Worm (Caenorhabditis elegans) whole organism, L1 larva: ENCODE measurements around the gene ttr-7.

Source experiments
- lin-13 ChIP-seq: fragments of 150-350 bp; optimal IDR thresholded peaks from 2 replicates; lab custom pipeline; 2014; ENCODE audit warnings: missing biosample characterization, missing genetic modification reagents, missing genetic modification characterization
- lin-14 ChIP-seq: fragments of 200-800 bp; sonication (Bioruptor generic); optimal IDR thresholded peaks from 2 replicates; lab custom pipeline; 2018; ENCODE audit warnings: mild to moderate bottlenecking, missing genetic modification characterization, moderate library complexity, missing compliant biosample characterization
- unc-62 ChIP-seq: fragments of 150-350 bp; optimal IDR thresholded peaks from 2 replicates; lab custom pipeline; 2014; ENCODE audit warnings: missing biosample characterization, missing genetic modification reagents, missing genetic modification characterization

ce11 chrIII:640198-640803 is 34.5 kb downstream of the ttr-7 start, which contains the start of the genes tag-266 and tag-267:
- TF ChIP-seq lin-14 (GFP tag; lab: Kevin White, UChicago), result peak; percentile 91
- peak; percentile 19 for TF ChIP-seq lin-13 (GFP tag; lab: Kevin White, UChicago)
- TF ChIP-seq unc-62, result no peak
